Fruit fly (Drosophila melanogaster): Measurements from ENCODE around the gene CG16719.

The CG16719 gene

DNA sequence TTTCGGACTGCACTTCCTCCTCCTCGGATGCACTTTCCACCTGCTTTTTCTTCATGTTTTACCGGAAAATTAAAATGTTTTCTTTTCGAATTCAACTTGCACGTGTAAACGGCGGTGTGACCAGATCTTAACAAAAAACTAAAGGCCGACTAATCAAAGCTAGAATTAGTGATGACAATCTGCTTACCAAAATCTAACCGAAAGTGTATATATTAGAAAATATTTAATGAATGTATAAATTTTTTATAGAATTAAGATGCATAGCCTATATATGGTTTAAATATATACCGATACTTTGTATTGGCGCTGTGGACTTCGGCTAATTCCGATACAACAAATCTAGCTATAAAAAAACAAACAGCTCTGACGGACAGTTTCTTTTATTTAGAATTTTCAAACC lies 34.0 kb downstream of the CG16719 start, which contains the start of the genes CG18178 and CG14174 (continued):
- TF ChIP-seq topi (GFP tag; optimal IDR thresholded peaks at IDR 0.05) (no peak), dac (GFP tag; optimal IDR thresholded peaks at IDR 0.05) (no peak), svp (GFP tag) (no peak), CG11762 (GFP tag; optimal IDR thresholded peaks at IDR 0.05; ENCODE audit: insufficient read depth) (peak; percentile 37), Sox14 (GFP tag; optimal IDR thresholded peaks at IDR 0.05) (peak; percentile 51), CG1621 (tag; optimal IDR thresholded peaks at IDR 0.05) (no peak), pdm3 (GFP tag; optimal IDR thresholded peaks at IDR 0.05) (no peak), fd59A (GFP tag; optimal IDR thresholded peaks at IDR 0.05) (no peak), CG3919 (GFP tag; optimal IDR thresholded peaks at IDR 0.05) (no peak), CG6808 (GFP tag; optimal IDR thresholded peaks at IDR 0.05) (no peak), CG8319 (GFP tag; optimal IDR thresholded peaks at IDR 0.05) (no peak), ss (GFP tag; optimal IDR thresholded peaks at IDR 0.05) (no peak), CG15336 (GFP tag; IDR thresholded peaks at IDR 0.05) (peak; percentile 56; the same call in 1 of the 2 replicates), CG16779 (tag; optimal IDR thresholded peaks at IDR 0.05) (no peak), eg (GFP tag; IDR thresholded peaks at IDR 0.05) (peak; percentile 32; the same call in 1 of the 3 replicates), fd85E (GFP tag; optimal IDR thresholded peaks at IDR 0.05) (no peak), CG6163 (GFP tag; IDR thresholded peaks at IDR 0.05) (0 out of 3 replicates have a peak, but pooled peaks have one; percentile 29), CG10631 (GFP tag; optimal IDR thresholded peaks at IDR 0.05) (no peak), CG6854 (GFP tag; optimal IDR thresholded peaks at IDR 0.05) (peak; percentile 5)

DNA sequence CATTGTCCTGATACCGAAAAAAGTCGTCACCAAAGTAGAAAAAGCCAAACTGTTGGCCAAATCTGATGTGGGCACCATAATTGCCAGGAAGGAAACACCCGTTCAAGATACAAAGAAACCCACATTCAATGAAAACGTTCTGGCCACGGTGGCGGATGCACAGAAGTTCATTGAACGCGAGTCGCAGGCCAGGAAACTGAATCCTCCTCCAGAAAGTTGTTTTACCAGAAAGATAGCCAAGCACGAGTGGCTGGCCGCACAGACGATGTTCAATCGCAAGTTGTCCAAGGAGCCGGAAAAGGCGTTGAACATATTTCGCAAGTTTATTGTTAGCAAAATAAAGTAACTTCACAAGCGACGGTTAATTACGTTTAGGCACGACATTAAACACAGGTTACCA lies 35.1 kb downstream of the CG16719 start:
- no peak for TF ChIP-seq Sox102F (GFP tag; optimal IDR thresholded peaks at IDR 0.05)
- TF ChIP-seq eg (GFP tag; IDR thresholded peaks at IDR 0.05): no peak
- no peak for TF ChIP-seq CG6854 (GFP tag; optimal IDR thresholded peaks at IDR 0.05)
- no peak for TF ChIP-seq Blimp-1 (GFP tag; optimal IDR thresholded peaks at IDR 0.05)
- no peak for TF ChIP-seq Sox15 (GFP tag; optimal IDR thresholded peaks at IDR 0.05)
- TF ChIP-seq pdm3 (GFP tag; optimal IDR thresholded peaks at IDR 0.05): no peak

DNA sequence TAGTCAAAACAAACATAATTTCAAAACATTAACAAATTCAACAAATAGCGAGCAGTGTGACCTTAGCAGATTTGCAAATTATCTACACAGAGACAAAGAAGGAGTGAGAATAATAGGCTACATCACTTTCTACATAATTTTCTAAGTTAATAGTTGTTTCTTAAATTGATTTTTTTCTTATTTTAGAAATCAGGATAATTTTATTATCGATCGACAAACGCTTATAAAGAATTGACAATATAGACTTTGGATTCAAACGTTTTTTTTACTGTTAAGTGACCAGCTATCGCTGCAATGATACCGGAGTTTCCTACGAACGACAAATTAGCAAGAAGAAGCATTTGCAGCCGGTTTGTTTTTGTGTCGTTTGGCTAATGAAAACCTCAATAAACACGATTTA lies 38.1 kb downstream of the CG16719 start, which contains the start of the genes nbs and defl:
TSS of gene nbs (minus strand) at position 87 of the 400 bp plus-strand sequence.
TSS of gene defl (plus strand) at position 316 of the 400 bp plus-strand sequence.
- peak; percentile 75 for TF ChIP-seq CG31627 (GFP tag; optimal IDR thresholded peaks at IDR 0.05)
- peak; percentile 80 for TF ChIP-seq eg (GFP tag; IDR thresholded peaks at IDR 0.05)
- peak; percentile 70 for TF ChIP-seq lz (GFP tag; optimal IDR thresholded peaks at IDR 0.05)
- no peak for TF ChIP-seq Smox (GFP tag; optimal IDR thresholded peaks at IDR 0.05)
- no peak for TF ChIP-seq CG6163 (GFP tag; IDR thresholded peaks at IDR 0.05)
- TF ChIP-seq pdm3 (GFP tag; optimal IDR thresholded peaks at IDR 0.05): no peak
- no peak for TF ChIP-seq dsx (GFP tag; optimal IDR thresholded peaks at IDR 0.05; ENCODE audit: poor library complexity, severe bottlenecking)
- peak; percentile 36; the same call in 1 of the 3 replicates for TF ChIP-seq CG8119 (GFP tag; IDR thresholded peaks at IDR 0.05)
- TF ChIP-seq svp (GFP tag): no peak
- no peak for TF ChIP-seq CG34406 (GFP tag; optimal IDR thresholded peaks at IDR 0.05)
- TF ChIP-seq fd59A (GFP tag; optimal IDR thresholded peaks at IDR 0.05): no peak
- no peak for TF ChIP-seq fkh (GFP tag; optimal IDR thresholded peaks at IDR 0.05)
- TF ChIP-seq CG16779 (tag; optimal IDR thresholded peaks at IDR 0.05): no peak
- TF ChIP-seq CG6854 (GFP tag; optimal IDR thresholded peaks at IDR 0.05): no peak
- no peak for TF ChIP-seq Blimp-1 (GFP tag; optimal IDR thresholded peaks at IDR 0.05)
- peak; percentile 55 for TF ChIP-seq Gug (GFP tag; IDR thresholded peaks at IDR 0.05)
- no peak for TF ChIP-seq CG6276 (GFP tag; optimal IDR thresholded peaks at IDR 0.05)
- TF ChIP-seq dac (GFP tag; optimal IDR thresholded peaks at IDR 0.05): no peak
- TF ChIP-seq Hr39 (GFP tag; optimal IDR thresholded peaks at IDR 0.05): no peak
- no peak for TF ChIP-seq Eip93F (GFP tag; optimal IDR thresholded peaks at IDR 0.05)
- TF ChIP-seq Met (GFP tag; optimal IDR thresholded peaks at IDR 0.05): no peak
- TF ChIP-seq Eip75B (GFP tag; optimal IDR thresholded peaks at IDR 0.05): no peak
- no peak for TF ChIP-seq CG3919 (GFP tag; optimal IDR thresholded peaks at IDR 0.05)
- TF ChIP-seq Sox102F (GFP tag; optimal IDR thresholded peaks at IDR 0.05): no peak
- TF ChIP-seq CG11762 (GFP tag; optimal IDR thresholded peaks at IDR 0.05; ENCODE audit: insufficient read depth): no peak
- no peak for TF ChIP-seq Sox14 (GFP tag; optimal IDR thresholded peaks at IDR 0.05)
- TF ChIP-seq Hr38 (GFP tag; optimal IDR thresholded peaks at IDR 0.05): no peak
- TF ChIP-seq vri (GFP tag; optimal IDR thresholded peaks at IDR 0.05): no peak
- no peak for TF ChIP-seq achi (GFP tag; optimal IDR thresholded peaks at IDR 0.05)
- peak; percentile 46 for TF ChIP-seq Sox15 (GFP tag; optimal IDR thresholded peaks at IDR 0.05)
- no peak for TF ChIP-seq salr (GFP tag; optimal IDR thresholded peaks at IDR 0.05)
- no peak for TF ChIP-seq Hr4 (GFP tag; optimal IDR thresholded peaks at IDR 0.05)
- peak; percentile 78 for TF ChIP-seq esn (GFP tag; optimal IDR thresholded peaks at IDR 0.05)
- no peak for TF ChIP-seq OdsH (GFP tag; optimal IDR thresholded peaks at IDR 0.05)
- TF ChIP-seq CG10669 (GFP tag; optimal IDR thresholded peaks at IDR 0.05): no peak
- no peak for TF ChIP-seq CG1621 (tag; optimal IDR thresholded peaks at IDR 0.05)
- TF ChIP-seq CG6808 (GFP tag; optimal IDR thresholded peaks at IDR 0.05): no peak
- peak; percentile 73 for TF ChIP-seq CG3032 (tag; optimal IDR thresholded peaks at IDR 0.05)
- no peak for TF ChIP-seq CG8319 (GFP tag; optimal IDR thresholded peaks at IDR 0.05)
- TF ChIP-seq Eip78C (GFP tag): no peak
- TF ChIP-seq CG15336 (GFP tag; IDR thresholded peaks at IDR 0.05): peak; percentile 30; the same call in 1 of the 2 replicates
